Worm (Caenorhabditis elegans) whole organism, L2 larva: ENCODE results near the gene ZK1248.11.
"Not testable (repeated sequence)": the region's sequence is repeated elsewhere in the genome, so short reads cannot be mapped to it uniquely, and the experiment has no call there.

Experiments used
- ceh-82 ChIP-seq: fragments of 150-350 bp; optimal IDR thresholded peaks from 2 replicates; lab custom pipeline; 2014; ENCODE audit warnings: missing biosample characterization, missing genetic modification characterization
- dmd-4 ChIP-seq: sonication (generic microtip); optimal IDR thresholded peaks from 2 replicates; lab custom pipeline; 2017; ENCODE audit warnings: missing biosample characterization, missing genetic modification characterization
- nhr-11 ChIP-seq: fragments of 150-350 bp; optimal IDR thresholded peaks from 2 replicates; lab custom pipeline; 2014; ENCODE audit warnings: missing biosample characterization, missing genetic modification characterization
- nhr-12 ChIP-seq: fragments of 150-350 bp; optimal IDR thresholded peaks from 2 replicates; lab custom pipeline; 2014; ENCODE audit warnings: missing biosample characterization, missing genetic modification characterization
- nhr-77 ChIP-seq: fragments of 150-350 bp; optimal IDR thresholded peaks from 2 replicates; lab custom pipeline; 2014; ENCODE audit warnings: missing biosample characterization, missing genetic modification characterization
- skn-1 ChIP-seq: sonication (generic microtip); optimal IDR thresholded peaks from 2 replicates; lab custom pipeline; 2017; ENCODE audit warnings: missing biosample characterization, missing genetic modification characterization
- snpc-4 ChIP-seq: fragments of 150-350 bp; optimal IDR thresholded peaks from 2 replicates; lab custom pipeline; 2014; ENCODE audit warnings: missing biosample characterization, missing genetic modification characterization
- zag-1 ChIP-seq: fragments of 150-350 bp; optimal IDR thresholded peaks from 2 replicates; lab custom pipeline; 2014; ENCODE audit warnings: missing biosample characterization, missing genetic modification characterization

DNA sequence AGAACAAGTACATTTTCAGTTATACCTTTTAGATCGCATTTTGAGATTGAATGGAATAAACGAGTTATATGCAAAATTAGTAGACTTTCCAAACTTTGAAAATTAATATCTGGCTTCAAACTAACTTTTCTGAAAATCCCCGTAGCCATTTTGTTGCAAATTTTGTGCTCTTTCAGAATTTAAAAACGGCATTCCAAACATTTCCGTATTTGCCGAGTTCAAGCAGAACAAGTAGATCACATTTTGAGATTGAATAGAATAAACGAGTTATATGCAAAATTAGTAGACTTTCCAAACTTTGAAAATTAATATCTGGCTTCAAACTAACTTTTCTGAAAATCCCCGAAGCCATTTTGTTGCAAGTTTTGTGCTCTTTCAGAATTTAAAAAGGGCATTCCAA, 48.1 kb upstream of the ZK1248.11 start, which contains the start of gene F55C12.2:
- TF ChIP-seq ceh-82 (tag; lab: Kevin White, UChicago); nhr-12 (tag; lab: Kevin White, UChicago); zag-1 (tag; lab: Kevin White, UChicago); skn-1; nhr-77 (tag; lab: Kevin White, UChicago); snpc-4; nhr-11 (tag; lab: Kevin White, UChicago); dmd-4 (tag; lab: Kevin White, UChicago): not testable (repeated sequence)
